Worm (Caenorhabditis elegans) whole organism, L3 larva: ENCODE results near the gene osm-5.

Source experiments
- aly-2 ChIP-seq: fragments of 150-350 bp; optimal IDR thresholded peaks from 2 replicates; lab custom pipeline; 2014; ENCODE audit warnings: missing biosample characterization, missing genetic modification characterization
- ama-1 ChIP-seq: fragments of 150-350 bp; optimal IDR thresholded peaks from 2 replicates; lab custom pipeline; 2018
- ceh-82 ChIP-seq: fragments of 150-350 bp; optimal IDR thresholded peaks from 2 replicates; lab custom pipeline; 2014; ENCODE audit warnings: missing biosample characterization, missing genetic modification characterization
- elt-2 ChIP-seq: sonication (generic microtip); optimal IDR thresholded peaks from 2 replicates; lab custom pipeline; 2016; ENCODE audit warnings: missing genetic modification reagents, mild to moderate bottlenecking, missing genetic modification characterization, missing compliant biosample characterization
- elt-3 ChIP-seq, 3 experiments: fragments of 150-350 bp in 1 of 3; sonication (generic microtip) in 2 of 3; optimal IDR thresholded peaks; 2 replicates in 2 of 3; 4 replicates in 1 of 3; lab custom pipeline; 2014 to 2017; ENCODE audit warnings: missing biosample characterization in 3 of 3, missing genetic modification characterization in 3 of 3
- fkh-2 ChIP-seq: fragments of 150-350 bp; optimal IDR thresholded peaks from 2 replicates; lab custom pipeline; 2014; ENCODE audit warnings: missing biosample characterization, missing genetic modification reagents, missing genetic modification characterization
- hmg-11 ChIP-seq: sonication (generic microtip); optimal IDR thresholded peaks from 2 replicates; lab custom pipeline; 2016; ENCODE audit warnings: missing genetic modification characterization, missing compliant biosample characterization
- lin-39 ChIP-seq: fragments of 150-350 bp; optimal IDR thresholded peaks from 2 replicates; lab custom pipeline; 2018; ENCODE audit warnings: missing biosample characterization, missing genetic modification reagents, missing genetic modification characterization
- pha-4 ChIP-seq: fragments of 150-350 bp; optimal IDR thresholded peaks from 2 replicates; lab custom pipeline; 2014; ENCODE audit warnings: missing biosample characterization, missing genetic modification reagents, missing genetic modification characterization

- TF ChIP-seq ceh-82: no peak
- TF ChIP-seq fkh-2 (tag; lab: Kevin White, UChicago): no peak
- TF ChIP-seq ama-1: no peak
- no peak for TF ChIP-seq aly-2 (tag; lab: Kevin White, UChicago)
- TF ChIP-seq lin-39 (tag; lab: Kevin White, UChicago): no peak
- TF ChIP-seq pha-4 (tag; lab: Kevin White, UChicago): no peak
- no peak for TF ChIP-seq elt-3 (tag; optimal IDR thresholded peaks at IDR 0.05; lab: Kevin White, UChicago)
- no peak for TF ChIP-seq hmg-11 (tag; lab: Kevin White, UChicago)
- no peak for TF ChIP-seq elt-2
Measured at ce11 chrX:3040021-3040420, 56.0 kb downstream of the osm-5 start.
